Worm (Caenorhabditis elegans): ENCODE data around the gene metr-1.

Gene metr-1

ce11 chrII:10959676-10960075 is 33.3 kb downstream of the metr-1 start:
- TF ChIP-seq ceh-13 (GFP tag; optimal IDR thresholded peaks at IDR 0.05) (no peak), hmbx-1 (tag; optimal IDR thresholded peaks at IDR 0.05) (no peak), tbx-37 (GFP tag; conservative IDR thresholded peaks at IDR 0.05) (no peak), ceh-36 (tag; optimal IDR thresholded peaks at IDR 0.05) (no peak), tbx-11 (GFP tag; IDR thresholded peaks at IDR 0.05) (no peak), flt-1 (GFP tag; IDR thresholded peaks at IDR 0.05) (no peak), sea-1 (GFP tag; conservative IDR thresholded peaks at IDR 0.05) (no peak), pes-1 (GFP tag; IDR thresholded peaks at IDR 0.05) (no peak), tra-4 (tag; optimal IDR thresholded peaks at IDR 0.05) (no peak), B0310.2 (tag; optimal IDR thresholded peaks at IDR 0.05) (no peak), hmg-4 (GFP tag; optimal IDR thresholded peaks at IDR 0.05) (no peak), hnd-1 (tag; optimal IDR thresholded peaks at IDR 0.05) (no peak), ets-7 (tag; optimal IDR thresholded peaks at IDR 0.05) (no peak)

ce11 chrII:10964748-10965147 is 38.4 kb downstream of the metr-1 start:
- no peak for TF ChIP-seq ama-1 (optimal IDR thresholded peaks at IDR 0.05)
- no peak for TF ChIP-seq sea-1 (GFP tag; conservative IDR thresholded peaks at IDR 0.05)
- no peak for TF ChIP-seq tbx-37 (GFP tag; conservative IDR thresholded peaks at IDR 0.05)
- TF ChIP-seq flt-1 (GFP tag; IDR thresholded peaks at IDR 0.05): no peak
- no peak for TF ChIP-seq hmg-4 (GFP tag; optimal IDR thresholded peaks at IDR 0.05)
- TF ChIP-seq ceh-36 (tag; optimal IDR thresholded peaks at IDR 0.05): no peak
- no peak for TF ChIP-seq F13C5.2 (tag; optimal IDR thresholded peaks at IDR 0.05)
- no peak for TF ChIP-seq ceh-13 (GFP tag; optimal IDR thresholded peaks at IDR 0.05)

ce11 chrII:10970625-10971024 is 44.3 kb downstream of the metr-1 start:
- TF ChIP-seq flt-1 (GFP tag; IDR thresholded peaks at IDR 0.05): no peak
- no peak for TF ChIP-seq hmbx-1 (tag; optimal IDR thresholded peaks at IDR 0.05)
- no peak for TF ChIP-seq aly-1 (tag; optimal IDR thresholded peaks at IDR 0.05)
- no peak for TF ChIP-seq B0310.2 (tag; optimal IDR thresholded peaks at IDR 0.05)
- no peak for TF ChIP-seq ceh-13 (GFP tag; optimal IDR thresholded peaks at IDR 0.05)
- no peak for TF ChIP-seq ceh-36 (tag; optimal IDR thresholded peaks at IDR 0.05)
- no peak for TF ChIP-seq ets-7 (tag; optimal IDR thresholded peaks at IDR 0.05)
- TF ChIP-seq hmg-4 (GFP tag; optimal IDR thresholded peaks at IDR 0.05): no peak
- no peak for TF ChIP-seq pes-1 (GFP tag; IDR thresholded peaks at IDR 0.05)
- no peak for TF ChIP-seq tbx-11 (GFP tag; IDR thresholded peaks at IDR 0.05)
- TF ChIP-seq scrt-1 (GFP tag; IDR thresholded peaks at IDR 0.05): no peak
- no peak for TF ChIP-seq sea-1 (GFP tag; conservative IDR thresholded peaks at IDR 0.05)
- no peak for TF ChIP-seq tbx-37 (GFP tag; conservative IDR thresholded peaks at IDR 0.05)
- TF ChIP-seq tra-4 (tag; optimal IDR thresholded peaks at IDR 0.05): no peak
- no peak for TF ChIP-seq hnd-1 (tag; optimal IDR thresholded peaks at IDR 0.05)
- no peak for TF ChIP-seq F13C5.2 (tag; optimal IDR thresholded peaks at IDR 0.05)
- TF ChIP-seq ama-1 (optimal IDR thresholded peaks at IDR 0.05): no peak

- no peak for TF ChIP-seq flt-1 (GFP tag; IDR thresholded peaks at IDR 0.05)
These were observed 45.3 kb downstream of the metr-1 start for ce11 chrII:10971677-10972076.

- TF ChIP-seq F13C5.2 (tag; optimal IDR thresholded peaks at IDR 0.05) (no peak), hnd-1 (tag; optimal IDR thresholded peaks at IDR 0.05) (no peak), hmbx-1 (tag; optimal IDR thresholded peaks at IDR 0.05) (no peak), sea-1 (GFP tag; conservative IDR thresholded peaks at IDR 0.05) (no peak), ama-1 (optimal IDR thresholded peaks at IDR 0.05) (no peak), flt-1 (GFP tag; IDR thresholded peaks at IDR 0.05) (no peak), hmg-4 (GFP tag; optimal IDR thresholded peaks at IDR 0.05) (no peak)
These were observed 48.9 kb downstream of the metr-1 start, which contains the start of gene ptp-3 for ce11 chrII:10975239-10975638. ptp-3 (plus strand) TSS chrII:10975539.
